Fruit fly (Drosophila melanogaster) whole organism, pupa: ENCODE data around the gene RabGGTb.

Experiments used
- CG10348 ChIP-seq: fragments of 200-800 bp; sonication (Bioruptor generic); IDR thresholded peaks from 2 replicates; pipeline ENCODE4 v1.3.6; 2022; ENCODE audit warnings: missing biosample characterization, missing genetic modification characterization
- CG12605 ChIP-seq: fragments of 200-800 bp; sonication (Bioruptor generic); IDR thresholded peaks from 2 replicates; pipeline ENCODE4 v1.3.6; 2022; ENCODE audit warnings: missing biosample characterization, missing genetic modification characterization
- CG13204 ChIP-seq: fragments of 200-800 bp; sonication (Bioruptor generic); optimal IDR thresholded peaks from 2 replicates; lab custom pipeline; 2018; ENCODE audit warnings: missing biosample characterization, mild to moderate bottlenecking, missing genetic modification characterization, moderate library complexity
- CG14655 ChIP-seq: fragments of 200-800 bp; sonication (Bioruptor generic); optimal IDR thresholded peaks from 3 replicates; lab custom pipeline; 2017; ENCODE audit warnings: mild to moderate bottlenecking, missing biosample characterization, missing genetic modification reagents, missing genetic modification characterization
- CG15710 ChIP-seq: fragments of 200-800 bp; sonication (Bioruptor generic); optimal IDR thresholded peaks from 2 replicates; lab custom pipeline; 2018; ENCODE audit warnings: missing biosample characterization, mild to moderate bottlenecking, missing genetic modification characterization, moderate library complexity
- CG17806 ChIP-seq: fragments of 200-800 bp; sonication (Bioruptor generic); optimal IDR thresholded peaks from 2 replicates; lab custom pipeline; 2018; ENCODE audit warnings: missing biosample characterization, mild to moderate bottlenecking, missing genetic modification characterization, moderate library complexity
- CG32121 ChIP-seq: fragments of 200-800 bp; sonication (Bioruptor generic); IDR thresholded peaks from 2 replicates; pipeline ENCODE4 v1.3.6; 2022; ENCODE audit warnings: missing biosample characterization, missing genetic modification characterization
- CG34367 ChIP-seq: fragments of 200-800 bp; sonication (Bioruptor generic); optimal IDR thresholded peaks from 2 replicates; lab custom pipeline; 2018; ENCODE audit warnings: missing biosample characterization, mild to moderate bottlenecking, missing genetic modification characterization
- CG4496 ChIP-seq: fragments of 200-800 bp; sonication (Bioruptor generic); IDR thresholded peaks from 3 replicates; pipeline ENCODE4 v1.3.6; 2022; ENCODE audit warnings: missing biosample characterization, missing genetic modification characterization
- CG8159 ChIP-seq: fragments of 200-800 bp; sonication (Bioruptor generic); optimal IDR thresholded peaks from 3 replicates; lab custom pipeline; 2018; ENCODE audit warnings: missing biosample characterization, mild to moderate bottlenecking, missing genetic modification characterization, moderate library complexity
- CG8301 ChIP-seq: fragments of 200-800 bp; sonication (Bioruptor generic); optimal IDR thresholded peaks from 2 replicates; lab custom pipeline; 2018; ENCODE audit warnings: missing biosample characterization, mild to moderate bottlenecking, missing genetic modification characterization
- CG9948 ChIP-seq: fragments of 200-800 bp; sonication (Bioruptor generic); optimal IDR thresholded peaks from 2 replicates; lab custom pipeline; 2018; ENCODE audit warnings: missing biosample characterization, mild to moderate bottlenecking, missing genetic modification characterization, moderate library complexity
- D1 ChIP-seq: fragments of 200-800 bp; sonication (Bioruptor generic); optimal IDR thresholded peaks from 2 replicates; lab custom pipeline; 2018; ENCODE audit warnings: missing biosample characterization, mild to moderate bottlenecking, missing genetic modification characterization, moderate library complexity
- EcR ChIP-seq: fragments of 200-800 bp; sonication (Bioruptor generic); optimal IDR thresholded peaks from 3 replicates; lab custom pipeline; 2019; ENCODE audit warnings: missing biosample characterization, missing genetic modification characterization, mild to moderate bottlenecking, moderate library complexity, missing genetic modification reagents
- Ets98B ChIP-seq: fragments of 200-800 bp; sonication (Bioruptor generic); IDR thresholded peaks from 2 replicates; pipeline ENCODE4 v1.3.6; 2022; ENCODE audit warnings: missing biosample characterization, missing genetic modification characterization
- Pif1A ChIP-seq: fragments of 200-800 bp; sonication (Bioruptor generic); optimal IDR thresholded peaks from 3 replicates; lab custom pipeline; 2016; ENCODE audit warnings: missing biosample characterization, missing genetic modification characterization
- Pif1B ChIP-seq: fragments of 200-800 bp; sonication (Bioruptor generic); optimal IDR thresholded peaks from 3 replicates; lab custom pipeline; 2016; ENCODE audit warnings: missing biosample characterization, missing genetic modification characterization
- Snoo ChIP-seq: fragments of 200-800 bp; sonication (Bioruptor generic); optimal IDR thresholded peaks from 3 replicates; lab custom pipeline; 2017; ENCODE audit warnings: missing biosample characterization, mild to moderate bottlenecking, missing genetic modification characterization, inconsistent platforms
- fd96Ca ChIP-seq: fragments of 200-800 bp; sonication (Bioruptor generic); IDR thresholded peaks from 3 replicates; pipeline ENCODE4 v1.3.6; 2022; ENCODE audit warnings: missing biosample characterization, missing genetic modification characterization
- gl ChIP-seq: fragments of 200-800 bp; sonication (Bioruptor generic); optimal IDR thresholded peaks from 2 replicates; lab custom pipeline; 2018; ENCODE audit warnings: missing biosample characterization, mild to moderate bottlenecking, missing genetic modification characterization
- rn ChIP-seq: fragments of 200-800 bp; sonication (Bioruptor generic); IDR thresholded peaks from 2 replicates; pipeline ENCODE4 v1.3.6; 2022; ENCODE audit warnings: missing biosample characterization, missing genetic modification characterization

RabGGTb gene

DNA sequence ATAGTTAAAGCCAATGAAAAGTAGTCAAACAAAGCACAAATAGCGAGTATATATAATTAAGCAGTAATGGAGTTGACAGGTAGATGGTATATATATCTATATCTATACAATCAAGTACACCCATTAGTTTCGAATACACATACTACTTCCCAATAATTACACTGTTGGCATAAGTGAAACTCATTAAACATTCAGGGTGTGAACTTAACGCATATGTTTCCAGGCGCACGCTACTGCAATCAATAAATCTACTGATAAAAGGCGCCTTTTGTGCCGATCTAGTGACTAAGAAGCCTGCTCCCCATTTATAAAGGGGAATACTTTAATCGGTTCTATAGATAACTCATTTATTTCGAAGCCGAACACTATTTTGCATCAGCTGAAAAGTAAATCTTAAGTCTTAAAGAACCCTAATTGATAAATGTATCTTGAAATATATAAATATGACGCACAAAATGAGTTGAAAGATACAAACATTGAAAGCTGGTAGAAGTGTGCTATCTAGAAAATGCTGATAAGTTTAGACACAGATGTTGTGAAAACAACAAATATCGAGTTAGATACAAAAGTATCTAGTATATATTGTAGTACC is 4.9 kb downstream of the RabGGTb start:
- TF ChIP-seq Pif1A (GFP tag; lab: Kevin White, UChicago): no peak

dm6 chr2L:2884683-2885502 is 6.0 kb downstream of the RabGGTb start:
- TF ChIP-seq CG15710 (tag; lab: Kevin White, UChicago): peak; percentile 26
- TF ChIP-seq CG12605 (GFP tag; lab: Robert Waterston, UW): peak; percentile 36; the same call in 1 of the 2 replicates
- TF ChIP-seq Ets98B (GFP tag; lab: Robert Waterston, UW): peak; percentile 32
- TF ChIP-seq CG4496 (GFP tag; lab: Robert Waterston, UW): peak; percentile 53
- no peak for TF ChIP-seq Pif1A (GFP tag; lab: Kevin White, UChicago)
- peak; percentile 10 for TF ChIP-seq CG8159 (tag; lab: Kevin White, UChicago)
- no peak for TF ChIP-seq CG17806 (tag; lab: Kevin White, UChicago)
- TF ChIP-seq rn (GFP tag; lab: Robert Waterston, UW): 0 out of 2 replicates have a peak, but pooled peaks have one; percentile 33
- TF ChIP-seq CG10348 (GFP tag; lab: Robert Waterston, UW): no peak
- TF ChIP-seq gl: peak; percentile 3
- TF ChIP-seq CG34367 (tag; lab: Kevin White, UChicago): no peak
- no peak for TF ChIP-seq CG13204
- TF ChIP-seq CG32121 (GFP tag; lab: Robert Waterston, UW): peak; percentile 36

dm6 chr2L:2885503-2886225 is 6.8 kb downstream of the RabGGTb start, which contains the start of the genes NTPase and lilli:
Gene NTPase, minus strand, starts transcription at chr2L:2885850.
Gene lilli, plus strand, starts transcription at chr2L:2885929.
- TF ChIP-seq CG15710 (tag; lab: Kevin White, UChicago): no peak
- TF ChIP-seq Ets98B (GFP tag; lab: Robert Waterston, UW): peak; percentile 25; the same call in 1 of the 2 replicates
- TF ChIP-seq D1: no peak
- TF ChIP-seq CG17806 (tag; lab: Kevin White, UChicago): no peak
- TF ChIP-seq CG8301 (tag; lab: Kevin White, UChicago): no peak
- TF ChIP-seq Pif1B (GFP tag; lab: Kevin White, UChicago): peak; percentile 28
- peak; percentile 17 for TF ChIP-seq EcR (GFP tag; lab: Kevin White, UChicago)
- no peak for TF ChIP-seq CG34367 (tag; lab: Kevin White, UChicago)
- no peak for TF ChIP-seq CG13204
- TF ChIP-seq fd96Ca: peak; percentile 75; the same call in 2 of the 3 replicates
- TF ChIP-seq CG9948 (tag; lab: Kevin White, UChicago): no peak
- peak; percentile 53 for TF ChIP-seq Pif1A (GFP tag; lab: Kevin White, UChicago)
- no peak for TF ChIP-seq gl
- TF ChIP-seq Snoo (tag; lab: Kevin White, UChicago): no peak
- peak; percentile 5 for TF ChIP-seq CG8159 (tag; lab: Kevin White, UChicago)
- TF ChIP-seq CG12605 (GFP tag; lab: Robert Waterston, UW): peak; percentile 7; the same call in 1 of the 2 replicates
- peak; percentile 73; the same call in 2 of the 3 replicates for TF ChIP-seq CG4496 (GFP tag; lab: Robert Waterston, UW)
- TF ChIP-seq CG14655 (GFP tag; lab: Kevin White, UChicago): peak; percentile 38
- TF ChIP-seq rn (GFP tag; lab: Robert Waterston, UW): no peak
- TF ChIP-seq CG32121 (GFP tag; lab: Robert Waterston, UW): no peak
- TF ChIP-seq CG10348 (GFP tag; lab: Robert Waterston, UW): no peak

- no peak for TF ChIP-seq Pif1B (GFP tag; lab: Kevin White, UChicago)
- TF ChIP-seq rn (GFP tag; lab: Robert Waterston, UW): no peak
- no peak for TF ChIP-seq CG32121 (GFP tag; lab: Robert Waterston, UW)
- TF ChIP-seq CG14655 (GFP tag; lab: Kevin White, UChicago): no peak
- TF ChIP-seq CG15710 (tag; lab: Kevin White, UChicago): no peak
- TF ChIP-seq CG12605 (GFP tag; lab: Robert Waterston, UW): no peak
- no peak for TF ChIP-seq CG9948 (tag; lab: Kevin White, UChicago)
- TF ChIP-seq fd96Ca: no peak
- TF ChIP-seq D1: no peak
- no peak for TF ChIP-seq CG17806 (tag; lab: Kevin White, UChicago)
- no peak for TF ChIP-seq gl
- no peak for TF ChIP-seq CG4496 (GFP tag; lab: Robert Waterston, UW)
- no peak for TF ChIP-seq Snoo (tag; lab: Kevin White, UChicago)
- TF ChIP-seq CG13204: no peak
- no peak for TF ChIP-seq EcR (GFP tag; lab: Kevin White, UChicago)
- TF ChIP-seq CG10348 (GFP tag; lab: Robert Waterston, UW): no peak
- no peak for TF ChIP-seq Pif1A (GFP tag; lab: Kevin White, UChicago)
- TF ChIP-seq CG8301 (tag; lab: Kevin White, UChicago): no peak
Observed at dm6 chr2L:2886226-2886569, 7.3 kb downstream of the RabGGTb start.
